Worm (Caenorhabditis elegans) whole organism, mixed stage, embryonic: ENCODE data around the gene gst-28.
"Not testable (repeated sequence)": the region's sequence is repeated elsewhere in the genome, so short reads cannot be mapped to it uniquely, and the experiment has no call there.

ENCODE experiments used
- M03D4.4 ChIP-seq: sonication (generic microtip); optimal IDR thresholded peaks from 2 replicates; lab custom pipeline; 2017; ENCODE audit warnings: mild to moderate bottlenecking, missing genetic modification characterization, missing compliant biosample characterization
- bed-3 ChIP-seq: fragments of 200-800 bp; sonication (Bioruptor generic); optimal IDR thresholded peaks from 3 replicates; lab custom pipeline; 2018; ENCODE audit warnings: mild to moderate bottlenecking, missing genetic modification characterization, moderate library complexity, missing compliant biosample characterization
- blmp-1 ChIP-seq: fragments of 150-350 bp; optimal IDR thresholded peaks from 2 replicates; lab custom pipeline; 2014; ENCODE audit warnings: missing biosample characterization, missing genetic modification characterization
- ceh-39 ChIP-seq: fragments of 150-350 bp; optimal IDR thresholded peaks from 2 replicates; lab custom pipeline; 2014; ENCODE audit warnings: missing biosample characterization, missing genetic modification characterization
- ceh-43 ChIP-seq: fragments of 200-800 bp; sonication (Bioruptor generic); optimal IDR thresholded peaks from 2 replicates; lab custom pipeline; 2018; ENCODE audit warnings: mild to moderate bottlenecking, missing genetic modification characterization, moderate library complexity, missing compliant biosample characterization
- ceh-83 ChIP-seq: fragments of 200-800 bp; sonication (Bioruptor generic); optimal IDR thresholded peaks from 2 replicates; lab custom pipeline; 2018; ENCODE audit warnings: mild to moderate bottlenecking, missing genetic modification characterization, missing compliant biosample characterization
- ces-1 ChIP-seq: fragments of 150-350 bp; optimal IDR thresholded peaks from 2 replicates; lab custom pipeline; 2014; ENCODE audit warnings: missing biosample characterization, missing genetic modification reagents, missing genetic modification characterization
- cnd-1 ChIP-seq: fragments of 200-800 bp; sonication (Bioruptor generic); optimal IDR thresholded peaks from 2 replicates; lab custom pipeline; 2018; ENCODE audit warnings: mild to moderate bottlenecking, missing genetic modification characterization, missing compliant biosample characterization
- drap-1 ChIP-seq: fragments of 200-800 bp; sonication (Bioruptor generic); optimal IDR thresholded peaks from 3 replicates; lab custom pipeline; 2018; ENCODE audit warnings: mild to moderate bottlenecking, missing genetic modification characterization, missing compliant biosample characterization
- elt-1 ChIP-seq: sonication (generic microtip); optimal IDR thresholded peaks from 2 replicates; lab custom pipeline; 2017; ENCODE audit warnings: missing genetic modification characterization, mild to moderate bottlenecking, missing compliant biosample characterization, antibody characterized with exemption, moderate library complexity, borderline replicate concordance; ENCODE audit not compliant: insufficient read depth
- elt-3 ChIP-seq: fragments of 150-350 bp; optimal IDR thresholded peaks from 2 replicates; lab custom pipeline; 2014; ENCODE audit warnings: missing biosample characterization, missing genetic modification characterization
- flh-1 ChIP-seq: fragments of 200-800 bp; sonication (Bioruptor generic); optimal IDR thresholded peaks from 2 replicates; lab custom pipeline; 2018; ENCODE audit warnings: mild to moderate bottlenecking, missing genetic modification characterization, moderate library complexity, missing compliant biosample characterization
- ham-2 ChIP-seq: fragments of 200-800 bp; sonication (Bioruptor generic); optimal IDR thresholded peaks from 2 replicates; lab custom pipeline; 2018; ENCODE audit warnings: mild to moderate bottlenecking, missing genetic modification characterization, missing compliant biosample characterization
- hlh-1 ChIP-seq: fragments of 150-350 bp; optimal IDR thresholded peaks from 2 replicates; lab custom pipeline; 2014; ENCODE audit warnings: missing biosample characterization, missing genetic modification reagents, missing genetic modification characterization
- lin-13 ChIP-seq: fragments of 150-350 bp; optimal IDR thresholded peaks from 2 replicates; lab custom pipeline; 2014; ENCODE audit warnings: missing biosample characterization, missing genetic modification characterization
- lin-32 ChIP-seq: fragments of 200-800 bp; sonication (Bioruptor generic); optimal IDR thresholded peaks from 2 replicates; lab custom pipeline; 2018; ENCODE audit warnings: mild to moderate bottlenecking, missing genetic modification characterization, missing compliant biosample characterization
- lsy-2 ChIP-seq: fragments of 150-350 bp; optimal IDR thresholded peaks from 2 replicates; lab custom pipeline; 2014; ENCODE audit warnings: missing biosample characterization, missing genetic modification characterization
- mab-5 ChIP-seq: fragments of 150-350 bp; optimal IDR thresholded peaks from 2 replicates; lab custom pipeline; 2014; ENCODE audit warnings: missing biosample characterization, missing genetic modification characterization
- mep-1 ChIP-seq: fragments of 150-350 bp; optimal IDR thresholded peaks from 2 replicates; lab custom pipeline; 2017; ENCODE audit warnings: missing biosample characterization, missing genetic modification reagents, missing genetic modification characterization, inconsistent platforms
- mls-2 ChIP-seq: sonication (generic microtip); optimal IDR thresholded peaks from 2 replicates; lab custom pipeline; 2016; ENCODE audit warnings: mild to moderate bottlenecking, missing genetic modification characterization, moderate library complexity, missing compliant biosample characterization
- nhr-12 ChIP-seq: fragments of 150-350 bp; optimal IDR thresholded peaks from 2 replicates; lab custom pipeline; 2014; ENCODE audit warnings: missing biosample characterization, missing genetic modification characterization
- nhr-2 ChIP-seq: fragments of 150-350 bp; optimal IDR thresholded peaks from 2 replicates; lab custom pipeline; 2014; ENCODE audit warnings: missing biosample characterization, missing genetic modification characterization
- nhr-237 ChIP-seq: fragments of 150-350 bp; optimal IDR thresholded peaks from 2 replicates; lab custom pipeline; 2014; ENCODE audit warnings: missing biosample characterization, missing genetic modification characterization
- nhr-28 ChIP-seq: fragments of 150-350 bp; optimal IDR thresholded peaks from 2 replicates; lab custom pipeline; 2014; ENCODE audit warnings: missing biosample characterization, missing genetic modification characterization
- nhr-76 ChIP-seq: sonication (generic microtip); optimal IDR thresholded peaks from 2 replicates; lab custom pipeline; 2017; ENCODE audit warnings: missing biosample characterization, missing genetic modification characterization
- pha-4 ChIP-seq: fragments of 150-350 bp; optimal IDR thresholded peaks from 2 replicates; lab custom pipeline; 2018; ENCODE audit warnings: missing biosample characterization, missing genetic modification reagents, missing genetic modification characterization
- sem-2 ChIP-seq: fragments of 200-800 bp; sonication (Bioruptor generic); optimal IDR thresholded peaks from 2 replicates; lab custom pipeline; 2018; ENCODE audit warnings: mild to moderate bottlenecking, missing genetic modification characterization, missing compliant biosample characterization
- snpc-4 ChIP-seq: fragments of 150-350 bp; optimal IDR thresholded peaks from 2 replicates; lab custom pipeline; 2014; ENCODE audit warnings: missing biosample characterization, missing genetic modification characterization
- sptf-1 ChIP-seq: sonication (generic microtip); optimal IDR thresholded peaks from 2 replicates; lab custom pipeline; 2017; ENCODE audit warnings: mild to moderate bottlenecking, missing genetic modification characterization, moderate library complexity, missing compliant biosample characterization
- tbx-8 ChIP-seq: fragments of 200-800 bp; sonication (Bioruptor generic); optimal IDR thresholded peaks from 2 replicates; lab custom pipeline; 2018; ENCODE audit warnings: mild to moderate bottlenecking, missing genetic modification characterization, moderate library complexity, missing compliant biosample characterization
- unc-120 ChIP-seq: sonication (generic microtip); optimal IDR thresholded peaks from 2 replicates; lab custom pipeline; 2017; ENCODE audit warnings: missing genetic modification characterization, missing compliant biosample characterization; ENCODE audit not compliant: poor library complexity, severe bottlenecking
- unc-39 ChIP-seq: fragments of 150-350 bp; optimal IDR thresholded peaks from 2 replicates; lab custom pipeline; 2014; ENCODE audit warnings: missing biosample characterization, missing genetic modification characterization
- unc-62 ChIP-seq: fragments of 150-350 bp; optimal IDR thresholded peaks from 2 replicates; lab custom pipeline; 2014; ENCODE audit warnings: missing biosample characterization, missing genetic modification reagents, missing genetic modification characterization
- zip-8 ChIP-seq: fragments of 150-350 bp; optimal IDR thresholded peaks from 2 replicates; lab custom pipeline; 2014; ENCODE audit warnings: missing biosample characterization, missing genetic modification characterization
- ztf-11 ChIP-seq: fragments of 150-350 bp; optimal IDR thresholded peaks from 2 replicates; lab custom pipeline; 2014; ENCODE audit warnings: missing biosample characterization, missing genetic modification characterization

gst-28 gene

ce11 chrII:15174915-15175548, 7.7 kb upstream of the gst-28 start, which contains the start of gene gst-31:
TSS of gene gst-31 (minus strand) at chrII:15174965.
- TF ChIP-seq bed-3 (GFP tag; lab: Kevin White, UChicago) (no peak), M03D4.4 (tag; lab: Kevin White, UChicago) (no peak), mep-1 (tag; lab: Kevin White, UChicago) (no peak), ceh-39 (tag; lab: Kevin White, UChicago) (no peak), elt-3 (tag; lab: Kevin White, UChicago) (no peak), sem-2 (GFP tag; lab: Kevin White, UChicago) (no peak), nhr-12 (tag; lab: Kevin White, UChicago) (no peak), blmp-1 (tag; lab: Kevin White, UChicago) (no peak), sptf-1 (no peak), nhr-237 (no peak), lsy-2 (tag; lab: Kevin White, UChicago) (no peak), unc-120 (tag; lab: Kevin White, UChicago) (no peak), zip-8 (tag; lab: Kevin White, UChicago) (no peak)

- TF ChIP-seq ceh-39 (tag; lab: Kevin White, UChicago) = no peak
- no peak for TF ChIP-seq ceh-43 (GFP tag; lab: Kevin White, UChicago)
- TF ChIP-seq nhr-76 (tag; lab: Kevin White, UChicago) = no peak
- peak; percentile 23 for TF ChIP-seq pha-4
- no peak for TF ChIP-seq snpc-4 (tag; lab: Kevin White, UChicago)
- TF ChIP-seq nhr-12 (tag; lab: Kevin White, UChicago) = no peak
- no peak for TF ChIP-seq tbx-8 (GFP tag; lab: Kevin White, UChicago)
- no peak for TF ChIP-seq elt-3 (tag; lab: Kevin White, UChicago)
- peak; percentile 13 for TF ChIP-seq unc-120 (tag; lab: Kevin White, UChicago)
- TF ChIP-seq lsy-2 (tag; lab: Kevin White, UChicago) = no peak
- TF ChIP-seq lin-32 (GFP tag; lab: Kevin White, UChicago) = no peak
- no peak for TF ChIP-seq ceh-83
- TF ChIP-seq, all 35 proteins: peak for 2
These were observed 5.8 kb upstream of the gst-28 start for ce11 chrII:15173174-15173573.

ce11 chrII:15171816-15172215, 4.4 kb upstream of the gst-28 start, which contains the start of gene gst-39:
TSS of gene gst-39 (minus strand) at chrII:15171916.
- not testable (repeated sequence) for TF ChIP-seq blmp-1 (tag; lab: Kevin White, UChicago); sptf-1; nhr-12 (tag; lab: Kevin White, UChicago)

- TF ChIP-seq ceh-43 (GFP tag; lab: Kevin White, UChicago) (no peak), tbx-8 (GFP tag; lab: Kevin White, UChicago) (no peak)
These were observed 2.5 kb upstream of the gst-28 start, which contains the start of gene gst-29 for ce11 chrII:15169811-15170282. TSS of gene gst-29 (minus strand) at chrII:15169861.

- TF ChIP-seq ceh-39 (tag; lab: Kevin White, UChicago) (no peak), nhr-2 (tag; lab: Kevin White, UChicago) (no peak), sptf-1 (peak; percentile 93), zip-8 (tag; lab: Kevin White, UChicago) (no peak), mls-2 (tag; lab: Kevin White, UChicago) (peak; percentile 92), lsy-2 (tag; lab: Kevin White, UChicago) (peak; percentile 22), nhr-76 (tag; lab: Kevin White, UChicago) (no peak), unc-120 (tag; lab: Kevin White, UChicago) (peak; percentile 65), ces-1 (GFP tag; lab: Kevin White, UChicago) (no peak), mab-5 (no peak), unc-62 (GFP tag; lab: Kevin White, UChicago) (peak; percentile 42), drap-1 (GFP tag; lab: Kevin White, UChicago) (peak; percentile 90), unc-39 (tag; lab: Kevin White, UChicago) (no peak), nhr-12 (tag; lab: Kevin White, UChicago) (peak; percentile 22), lin-13 (tag; lab: Kevin White, UChicago) (peak; percentile 69), cnd-1 (peak; percentile 92), ceh-83 (peak; percentile 87), tbx-8 (GFP tag; lab: Kevin White, UChicago) (peak; percentile 85), mep-1 (tag; lab: Kevin White, UChicago) (peak; percentile 51), ham-2 (peak; percentile 67), flh-1 (GFP tag; lab: Kevin White, UChicago) (peak; percentile 76), pha-4 (peak; percentile 49), M03D4.4 (tag; lab: Kevin White, UChicago) (peak; percentile 92), bed-3 (GFP tag; lab: Kevin White, UChicago) (peak; percentile 72), nhr-28 (peak; percentile 33), lin-32 (GFP tag; lab: Kevin White, UChicago) (peak; percentile 90), ceh-43 (GFP tag; lab: Kevin White, UChicago) (peak; percentile 79), ztf-11 (tag; lab: Kevin White, UChicago) (no peak), snpc-4 (tag; lab: Kevin White, UChicago) (no peak), elt-3 (tag; lab: Kevin White, UChicago) (no peak), nhr-237 (no peak), elt-1 (tag; lab: Kevin White, UChicago) (peak; percentile 36), sem-2 (GFP tag; lab: Kevin White, UChicago) (peak; percentile 79), hlh-1 (tag; lab: Kevin White, UChicago) (peak; percentile 44), blmp-1 (tag; lab: Kevin White, UChicago) (no peak)
These were observed 1.6 kb downstream of the gst-28 start, which contains the start of gene gst-27 for ce11 chrII:15165681-15166235. TSS of gene gst-27 (minus strand) at chrII:15165731.
